Fruit fly (Drosophila melanogaster) whole organism, embryonic: Measurements from ENCODE around the gene Ccp84Ad.

ENCODE experiments used
- B-H1 ChIP-seq: fragments of 200-800 bp; sonication (Bioruptor generic); IDR thresholded peaks from 3 replicates; pipeline ENCODE4 v1.3.6; 2022; ENCODE audit warnings: missing biosample characterization, missing genetic modification characterization
- C15 ChIP-seq: fragments of 200-800 bp; sonication (Bioruptor generic); IDR thresholded peaks from 3 replicates; pipeline ENCODE4 v1.3.6; 2022; ENCODE audit warnings: missing biosample characterization, missing genetic modification characterization
- CG10209 ChIP-seq: fragments of 200-800 bp; sonication (Bioruptor generic); optimal IDR thresholded peaks from 3 replicates; lab custom pipeline; 2017; ENCODE audit warnings: missing biosample characterization, mild to moderate bottlenecking, missing genetic modification characterization, missing genetic modification reagents
- CG11696 ChIP-seq: fragments of 200-800 bp; sonication (Bioruptor generic); IDR thresholded peaks from 2 replicates; pipeline ENCODE4 v1.3.6; 2022; ENCODE audit warnings: missing biosample characterization, missing genetic modification characterization
- CG12744 ChIP-seq: fragments of 200-800 bp; sonication (Bioruptor generic); optimal IDR thresholded peaks from 2 replicates; lab custom pipeline; 2016; ENCODE audit warnings: missing biosample characterization, missing genetic modification characterization
- CG13123 ChIP-seq: fragments of 200-800 bp; sonication (Bioruptor generic); optimal IDR thresholded peaks from 2 replicates; lab custom pipeline; 2016; ENCODE audit warnings: missing biosample characterization, missing genetic modification characterization
- CG14710 ChIP-seq: fragments of 200-800 bp; sonication (Bioruptor generic); optimal IDR thresholded peaks from 3 replicates; lab custom pipeline; 2019; ENCODE audit warnings: missing biosample characterization, mild to moderate bottlenecking, missing genetic modification characterization, moderate library complexity
- CG15696 ChIP-seq: fragments of 200-800 bp; sonication (Bioruptor generic); optimal IDR thresholded peaks from 2 replicates; lab custom pipeline; 2019; ENCODE audit warnings: missing biosample characterization, mild to moderate bottlenecking, missing genetic modification characterization, moderate library complexity
- CG16863 ChIP-seq: fragments of 200-800 bp; sonication (Bioruptor generic); optimal IDR thresholded peaks from 3 replicates; lab custom pipeline; 2016; ENCODE audit warnings: missing biosample characterization, missing genetic modification characterization
- CG17385 ChIP-seq: fragments of 200-800 bp; sonication (Bioruptor generic); optimal IDR thresholded peaks from 3 replicates; lab custom pipeline; 2018; ENCODE audit warnings: missing biosample characterization, mild to moderate bottlenecking, missing genetic modification characterization
- CG17829 ChIP-seq: fragments of 200-800 bp; optimal IDR thresholded peaks from 2 replicates; lab custom pipeline; 2019; ENCODE audit warnings: missing biosample characterization, mild to moderate bottlenecking, missing genetic modification characterization, moderate library complexity
- CG18262 ChIP-seq: fragments of 200-800 bp; optimal IDR thresholded peaks from 3 replicates; lab custom pipeline; 2019; ENCODE audit warnings: missing biosample characterization, mild to moderate bottlenecking, missing genetic modification characterization, moderate library complexity
- CG2202 ChIP-seq: fragments of 200-800 bp; sonication (Bioruptor generic); optimal IDR thresholded peaks from 2 replicates; lab custom pipeline; 2018; ENCODE audit warnings: missing biosample characterization, mild to moderate bottlenecking, missing genetic modification characterization
- CG31365 ChIP-seq: fragments of 200-800 bp; sonication (Bioruptor generic); optimal IDR thresholded peaks from 2 replicates; lab custom pipeline; 2018; ENCODE audit warnings: missing biosample characterization, mild to moderate bottlenecking, missing genetic modification characterization
- CG32772 ChIP-seq: fragments of 200-800 bp; sonication (Bioruptor generic); IDR thresholded peaks from 2 replicates; pipeline ENCODE4 v1.3.6; 2022; ENCODE audit warnings: missing biosample characterization, missing genetic modification characterization
- CG34224 ChIP-seq: fragments of 200-800 bp; sonication (Bioruptor generic); IDR thresholded peaks from 3 replicates; pipeline ENCODE4 v1.3.6; 2022; ENCODE audit warnings: missing biosample characterization, missing genetic modification characterization; ENCODE audit not compliant: partially characterized antibody
- CG4282 ChIP-seq: fragments of 200-800 bp; sonication (Bioruptor generic); optimal IDR thresholded peaks from 2 replicates; lab custom pipeline; 2016; ENCODE audit warnings: missing biosample characterization, missing genetic modification characterization
- CG4424 ChIP-seq: fragments of 200-800 bp; sonication (Bioruptor generic); optimal IDR thresholded peaks from 3 replicates; lab custom pipeline; 2016; ENCODE audit warnings: missing biosample characterization, missing genetic modification characterization
- CG6175 ChIP-seq: fragments of 200-800 bp; sonication (Bioruptor generic); IDR thresholded peaks from 3 replicates; pipeline ENCODE4 v1.3.6; 2022; ENCODE audit warnings: missing biosample characterization, missing genetic modification characterization
- CG6689 ChIP-seq: fragments of 200-800 bp; sonication (Bioruptor generic); IDR thresholded peaks from 2 replicates; pipeline ENCODE4 v1.3.6; 2022; ENCODE audit warnings: missing biosample characterization, missing genetic modification characterization
- CG8388 ChIP-seq: fragments of 200-800 bp; sonication (Bioruptor generic); optimal IDR thresholded peaks from 2 replicates; lab custom pipeline; 2019; ENCODE audit warnings: missing biosample characterization, mild to moderate bottlenecking, missing genetic modification characterization, moderate library complexity
- CG9609 ChIP-seq: fragments of 200-800 bp; sonication (Bioruptor generic); optimal IDR thresholded peaks from 3 replicates; lab custom pipeline; 2016; ENCODE audit warnings: missing biosample characterization, missing genetic modification characterization
- E2f1 ChIP-seq: fragments of 200-800 bp; sonication (Bioruptor generic); IDR thresholded peaks from 2 replicates; pipeline ENCODE4 v1.3.6; 2022; ENCODE audit warnings: missing biosample characterization, missing genetic modification characterization
- HLH4C ChIP-seq: fragments of 200-800 bp; sonication (Bioruptor generic); IDR thresholded peaks from 3 replicates; pipeline ENCODE4 v1.3.6; 2022; ENCODE audit warnings: missing biosample characterization, missing genetic modification characterization; ENCODE audit not compliant: partially characterized antibody
- Hr3 ChIP-seq: fragments of 200-800 bp; sonication (Bioruptor generic); optimal IDR thresholded peaks from 3 replicates; lab custom pipeline; 2016; ENCODE audit warnings: missing biosample characterization, missing genetic modification characterization
- Hsf ChIP-seq: fragments of 200-800 bp; sonication (Bioruptor generic); optimal IDR thresholded peaks from 3 replicates; lab custom pipeline; 2016; ENCODE audit warnings: missing biosample characterization, missing genetic modification characterization
- Nf-YB ChIP-seq: fragments of 200-800 bp; sonication (Bioruptor generic); optimal IDR thresholded peaks from 3 replicates; lab custom pipeline; 2019; ENCODE audit warnings: missing biosample characterization, mild to moderate bottlenecking, missing genetic modification characterization, moderate library complexity
- Ptx1 ChIP-seq: fragments of 200-800 bp; sonication (Bioruptor generic); IDR thresholded peaks from 2 replicates; pipeline ENCODE4 v1.3.6; 2022; ENCODE audit warnings: missing biosample characterization, missing genetic modification characterization
- Taf1 ChIP-seq: fragments of 200-800 bp; sonication (Bioruptor generic); IDR thresholded peaks from 2 replicates; pipeline ENCODE4 v1.3.6; 2022; ENCODE audit warnings: missing biosample characterization, missing genetic modification characterization
- al ChIP-seq: fragments of 200-800 bp; sonication (Bioruptor generic); IDR thresholded peaks from 2 replicates; pipeline ENCODE4 v1.3.6; 2022; ENCODE audit warnings: missing biosample characterization, missing genetic modification characterization
- amos ChIP-seq: fragments of 200-800 bp; sonication (Bioruptor generic); IDR thresholded peaks from 2 replicates; pipeline ENCODE4 v1.3.6; 2022; ENCODE audit warnings: missing biosample characterization, missing genetic modification characterization; ENCODE audit not compliant: partially characterized antibody
- ap ChIP-seq: fragments of 200-800 bp; sonication (Bioruptor generic); IDR thresholded peaks from 2 replicates; pipeline ENCODE4 v1.3.6; 2022; ENCODE audit warnings: missing biosample characterization, missing genetic modification characterization
- bsh ChIP-seq, 2 experiments: fragments of 200-800 bp; sonication (Bioruptor generic); optimal IDR thresholded peaks; 2 replicates each; lab custom pipeline; 2017 to 2018; ENCODE audit warnings: mild to moderate bottlenecking in 2 of 2, missing biosample characterization in 2 of 2, missing genetic modification characterization in 2 of 2, moderate library complexity in 1 of 2
- crp ChIP-seq, 2 experiments: fragments of 200-800 bp; sonication (Bioruptor generic); optimal IDR thresholded peaks; 2 replicates in 1 of 2; 3 replicates in 1 of 2; lab custom pipeline; 2017; ENCODE audit warnings: missing biosample characterization in 2 of 2, missing genetic modification characterization in 2 of 2, mild to moderate bottlenecking in 1 of 2, moderate library complexity in 1 of 2
- dpn ChIP-seq, 2 experiments: fragments of 200-800 bp; sonication (Bioruptor generic); optimal IDR thresholded peaks; 3 replicates each; lab custom pipeline; 2016; ENCODE audit warnings: missing biosample characterization in 2 of 2, missing genetic modification characterization in 2 of 2
- fu2 ChIP-seq: fragments of 200-800 bp; sonication (Bioruptor generic); optimal IDR thresholded peaks from 2 replicates; lab custom pipeline; 2016; ENCODE audit warnings: missing biosample characterization, missing genetic modification characterization
- jigr1 ChIP-seq: fragments of 200-800 bp; sonication (Bioruptor generic); IDR thresholded peaks from 3 replicates; pipeline ENCODE4 v1.3.6; 2022; ENCODE audit warnings: missing biosample characterization, missing genetic modification characterization
- jing ChIP-seq: fragments of 200-800 bp; sonication (Bioruptor generic); optimal IDR thresholded peaks from 2 replicates; lab custom pipeline; 2018; ENCODE audit warnings: missing biosample characterization, mild to moderate bottlenecking, missing genetic modification characterization
- lab ChIP-seq: fragments of 200-800 bp; sonication (Bioruptor generic); optimal IDR thresholded peaks from 3 replicates; lab custom pipeline; 2017; ENCODE audit warnings: missing biosample characterization, missing genetic modification characterization, mild to moderate bottlenecking, moderate library complexity, missing genetic modification reagents
- mirr ChIP-seq: fragments of 200-800 bp; sonication (Bioruptor generic); optimal IDR thresholded peaks from 3 replicates; lab custom pipeline; 2018; ENCODE audit warnings: missing biosample characterization, mild to moderate bottlenecking, missing genetic modification characterization
- nau ChIP-seq: fragments of 200-800 bp; sonication (Bioruptor generic); optimal IDR thresholded peaks from 3 replicates; lab custom pipeline; 2017; ENCODE audit warnings: missing biosample characterization, mild to moderate bottlenecking, missing genetic modification characterization, missing genetic modification reagents
- oc ChIP-seq: fragments of 200-800 bp; sonication (Bioruptor generic); optimal IDR thresholded peaks from 2 replicates; lab custom pipeline; 2018; ENCODE audit warnings: missing biosample characterization, mild to moderate bottlenecking, missing genetic modification characterization, moderate library complexity
- odd ChIP-seq: fragments of 200-800 bp; sonication (Bioruptor generic); optimal IDR thresholded peaks from 2 replicates; lab custom pipeline; 2017; ENCODE audit warnings: missing biosample characterization, mild to moderate bottlenecking, missing genetic modification characterization
- onecut ChIP-seq: fragments of 200-800 bp; sonication (Bioruptor generic); IDR thresholded peaks from 2 replicates; pipeline ENCODE4 v1.3.6; 2022; ENCODE audit warnings: missing biosample characterization, missing genetic modification characterization
- pan ChIP-seq, 4 experiments: fragments of >200 bp in 3 of 4; fragments of 200-800 bp in 1 of 4; sonication (Bioruptor generic) in 1 of 4; optimal IDR thresholded peaks in 3 of 4; IDR thresholded peaks in 1 of 4; 2 replicates each; pipeline versions ENCODE4 v1.3.6 to Lab custom; 2017 to 2022; ENCODE audit warnings: missing biosample characterization in 2 of 4, missing genetic modification characterization in 2 of 4, mixed read lengths in 1 of 4
- peb ChIP-seq: fragments of 200-800 bp; sonication (Bioruptor generic); IDR thresholded peaks from 2 replicates; pipeline ENCODE4 v1.3.6; 2022; ENCODE audit warnings: missing biosample characterization, missing genetic modification characterization
- rib ChIP-seq: fragments of 200-800 bp; sonication (Bioruptor generic); IDR thresholded peaks from 2 replicates; pipeline ENCODE4 v1.3.6; 2022; ENCODE audit warnings: missing biosample characterization, missing genetic modification characterization
- shn ChIP-seq: fragments of 200-800 bp; sonication (Bioruptor generic); optimal IDR thresholded peaks from 3 replicates; lab custom pipeline; 2016; ENCODE audit warnings: missing biosample characterization, missing genetic modification characterization
- tap ChIP-seq: fragments of 200-800 bp; optimal IDR thresholded peaks from 3 replicates; lab custom pipeline; 2019; ENCODE audit warnings: missing biosample characterization, mild to moderate bottlenecking, missing genetic modification characterization, moderate library complexity
- vfl ChIP-seq: fragments of 200-800 bp; sonication (Bioruptor generic); optimal IDR thresholded peaks from 2 replicates; lab custom pipeline; 2016; ENCODE audit warnings: missing biosample characterization, missing genetic modification characterization
- zen ChIP-seq: fragments of 200-800 bp; sonication (Bioruptor generic); optimal IDR thresholded peaks from 3 replicates; lab custom pipeline; 2018; ENCODE audit warnings: missing biosample characterization, mild to moderate bottlenecking, missing genetic modification characterization, moderate library complexity

Gene Ccp84Ad

DNA sequence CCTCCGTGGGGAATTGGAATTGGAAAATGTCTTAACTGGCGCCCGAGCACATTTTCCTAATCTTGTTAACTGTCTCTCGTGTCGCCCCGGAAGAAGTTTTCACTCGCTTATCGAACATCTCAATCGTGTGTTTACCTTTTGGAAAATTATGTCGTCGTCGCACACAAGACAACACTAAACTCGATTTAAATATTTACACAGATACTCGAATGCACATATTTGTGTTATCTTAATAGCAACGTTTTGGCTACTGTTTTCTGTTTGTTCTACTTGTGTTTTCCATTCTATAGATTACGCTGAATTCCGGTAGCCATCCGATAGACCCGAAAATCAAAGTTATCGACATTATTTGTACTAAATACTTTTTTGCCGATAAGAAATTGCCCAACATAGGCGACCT, 25.3 kb upstream of the Ccp84Ad start (continued):
- TF ChIP-seq CG10209 (GFP tag; lab: Kevin White, UChicago) = peak; percentile 71
- no peak for TF ChIP-seq amos
- no peak for TF ChIP-seq CG6689 (GFP tag; lab: Robert Waterston, UW)
- TF ChIP-seq lab (GFP tag; lab: Kevin White, UChicago) = peak; percentile 51
- peak; percentile 74 for TF ChIP-seq odd (GFP tag; lab: Kevin White, UChicago)
- TF ChIP-seq B-H1 = no peak
- TF ChIP-seq CG13123 (GFP tag; lab: Kevin White, UChicago) = peak; percentile 32
- TF ChIP-seq E2f1 (GFP tag; lab: Robert Waterston, UW) = no peak
- no peak for TF ChIP-seq C15 (GFP tag; lab: Robert Waterston, UW)
- TF ChIP-seq CG4424 = peak; percentile 28
- TF ChIP-seq fu2 (GFP tag; lab: Kevin White, UChicago) = no peak
- no peak for TF ChIP-seq CG6175
- no peak for TF ChIP-seq dpn (GFP tag; optimal IDR thresholded peaks at IDR 0.05; lab: Kevin White, UChicago)
- no peak for TF ChIP-seq al (GFP tag; lab: Robert Waterston, UW)
- TF ChIP-seq HLH4C (GFP tag; lab: Robert Waterston, UW) = no peak
- no peak for TF ChIP-seq peb
- no peak for TF ChIP-seq oc (tag; lab: Kevin White, UChicago)
- TF ChIP-seq jing (GFP tag; lab: Kevin White, UChicago) = peak; percentile 42
- no peak for TF ChIP-seq shn (GFP tag; lab: Kevin White, UChicago)
- TF ChIP-seq ap (GFP tag; lab: Robert Waterston, UW) = no peak
- no peak for TF ChIP-seq tap
- TF ChIP-seq rib = no peak
- no peak for TF ChIP-seq CG17385
- TF ChIP-seq Hr3 (GFP tag; lab: Kevin White, UChicago) = no peak
- peak; percentile 78 for TF ChIP-seq zen (tag; lab: Kevin White, UChicago)
- TF ChIP-seq bsh (GFP tag; optimal IDR thresholded peaks at IDR 0.05; lab: Kevin White, UChicago) = peak in 1 of 2 experiments; percentile 58
- TF ChIP-seq CG14710 (tag; lab: Kevin White, UChicago) = peak; percentile 68
- peak; percentile 3 for TF ChIP-seq CG16863 (GFP tag; lab: Kevin White, UChicago)
- no peak for TF ChIP-seq nau (GFP tag; lab: Kevin White, UChicago)
- no peak for TF ChIP-seq CG11696 (GFP tag; lab: Robert Waterston, UW)
- TF ChIP-seq Hsf (GFP tag; lab: Kevin White, UChicago) = no peak
- no peak for TF ChIP-seq crp (GFP tag; optimal IDR thresholded peaks at IDR 0.05; lab: Kevin White, UChicago)
- peak; percentile 88 for TF ChIP-seq CG2202 (tag; lab: Kevin White, UChicago)
- TF ChIP-seq CG9609 (GFP tag; lab: Kevin White, UChicago) = no peak
- TF ChIP-seq CG17829 = peak; percentile 13
- no peak for TF ChIP-seq CG12744 (GFP tag; lab: Kevin White, UChicago)
- no peak for TF ChIP-seq pan (optimal IDR thresholded peaks at IDR 0.05; lab: Kevin White, UChicago)
- no peak for TF ChIP-seq pan (GFP tag; optimal IDR thresholded peaks at IDR 0.05 in 1 of 2, IDR thresholded peaks at IDR 0.05 in 1 of 2)
- TF ChIP-seq Ptx1 (GFP tag; lab: Robert Waterston, UW) = no peak
- no peak for TF ChIP-seq mirr (GFP tag; lab: Kevin White, UChicago)
- TF ChIP-seq CG4282 = no peak
- TF ChIP-seq CG34224 (GFP tag; lab: Robert Waterston, UW) = no peak
- no peak for TF ChIP-seq vfl (GFP tag; lab: Kevin White, UChicago)
- no peak for TF ChIP-seq CG31365 (tag; lab: Kevin White, UChicago)
- TF ChIP-seq CG15696 (tag; lab: Kevin White, UChicago) = peak; percentile 93
- TF ChIP-seq CG18262 = peak; percentile 51
- TF ChIP-seq CG8388 = peak; percentile 7
- no peak for TF ChIP-seq Taf1 (GFP tag; lab: Robert Waterston, UW)
- peak; percentile 5 for TF ChIP-seq Nf-YB
- no peak for TF ChIP-seq CG32772
- no peak for TF ChIP-seq jigr1 (GFP tag; lab: Robert Waterston, UW)
- no peak for TF ChIP-seq onecut
